Worm (Caenorhabditis elegans) whole organism, L2 larva: ENCODE data around the gene cyb-1.
A peak's percentile ranks its signal among the peaks of the same experiment; 100 is the strongest.

Experiments used
- R02D3.7 ChIP-seq: fragments of 150-350 bp; optimal IDR thresholded peaks from 2 replicates; lab custom pipeline; 2014; ENCODE audit warnings: missing biosample characterization, missing genetic modification characterization
- Y55F3AM.14 ChIP-seq: fragments of 200-800 bp; sonication (Bioruptor generic); optimal IDR thresholded peaks from 2 replicates; lab custom pipeline; 2018; ENCODE audit warnings: mild to moderate bottlenecking, missing genetic modification characterization, missing compliant biosample characterization
- ZK546.5 ChIP-seq: sonication (generic microtip); optimal IDR thresholded peaks from 2 replicates; lab custom pipeline; 2017; ENCODE audit warnings: missing biosample characterization, missing genetic modification characterization
- alr-1 ChIP-seq: fragments of 150-350 bp; optimal IDR thresholded peaks from 2 replicates; lab custom pipeline; 2014; ENCODE audit warnings: missing biosample characterization, missing genetic modification characterization
- aly-2 ChIP-seq: fragments of 150-350 bp; optimal IDR thresholded peaks from 2 replicates; lab custom pipeline; 2014; ENCODE audit warnings: missing biosample characterization, missing genetic modification characterization
- ama-1 ChIP-seq: fragments of 150-350 bp; optimal IDR thresholded peaks from 2 replicates; lab custom pipeline; 2018; ENCODE audit warnings: inconsistent platforms
- ceh-82 ChIP-seq: fragments of 150-350 bp; optimal IDR thresholded peaks from 2 replicates; lab custom pipeline; 2014; ENCODE audit warnings: missing biosample characterization, missing genetic modification characterization
- crh-2 ChIP-seq: sonication (generic microtip); optimal IDR thresholded peaks from 2 replicates; lab custom pipeline; 2017; ENCODE audit warnings: missing biosample characterization, missing genetic modification characterization
- egl-27 ChIP-seq: sonication (generic microtip); optimal IDR thresholded peaks from 3 replicates; lab custom pipeline; 2017; ENCODE audit warnings: missing biosample characterization, missing genetic modification reagents, missing genetic modification characterization
- elt-1 ChIP-seq: fragments of 150-350 bp; optimal IDR thresholded peaks from 2 replicates; lab custom pipeline; 2014; ENCODE audit warnings: missing biosample characterization, missing genetic modification characterization
- fos-1 ChIP-seq: fragments of 150-350 bp; optimal IDR thresholded peaks from 2 replicates; lab custom pipeline; 2014; ENCODE audit warnings: missing biosample characterization, missing genetic modification characterization
- lin-11 ChIP-seq: fragments of 150-350 bp; sonication (generic microtip); optimal IDR thresholded peaks from 2 replicates; lab custom pipeline; 2014; ENCODE audit warnings: missing biosample characterization, missing genetic modification characterization, inconsistent platforms, mixed read lengths
- lin-13 ChIP-seq: fragments of 150-350 bp; optimal IDR thresholded peaks from 2 replicates; lab custom pipeline; 2014; ENCODE audit warnings: missing biosample characterization, missing genetic modification reagents, missing genetic modification characterization
- lin-39 ChIP-seq: fragments of 150-350 bp; optimal IDR thresholded peaks from 2 replicates; lab custom pipeline; 2014; ENCODE audit warnings: missing biosample characterization, missing genetic modification reagents, missing genetic modification characterization
- lsy-2 ChIP-seq, 2 experiments: fragments of 150-350 bp in 1 of 2; sonication (generic microtip) in 1 of 2; optimal IDR thresholded peaks; 2 replicates each; lab custom pipeline; 2014 to 2017; ENCODE audit warnings: missing biosample characterization in 2 of 2, missing genetic modification characterization in 2 of 2
- mab-5 ChIP-seq: fragments of 150-350 bp; optimal IDR thresholded peaks from 2 replicates; lab custom pipeline; 2014; ENCODE audit warnings: missing biosample characterization, missing genetic modification characterization
- nhr-10 ChIP-seq: sonication (generic microtip); optimal IDR thresholded peaks from 2 replicates; lab custom pipeline; 2017; ENCODE audit warnings: missing biosample characterization, missing genetic modification characterization
- nhr-11 ChIP-seq: fragments of 150-350 bp; optimal IDR thresholded peaks from 2 replicates; lab custom pipeline; 2014; ENCODE audit warnings: missing biosample characterization, missing genetic modification characterization
- nhr-12 ChIP-seq: fragments of 150-350 bp; optimal IDR thresholded peaks from 2 replicates; lab custom pipeline; 2014; ENCODE audit warnings: missing biosample characterization, missing genetic modification characterization
- nhr-129 ChIP-seq: fragments of 150-350 bp; optimal IDR thresholded peaks from 2 replicates; lab custom pipeline; 2014; ENCODE audit warnings: missing biosample characterization, missing genetic modification characterization
- nhr-6 ChIP-seq: fragments of 150-350 bp; optimal IDR thresholded peaks from 2 replicates; lab custom pipeline; 2014; ENCODE audit warnings: missing biosample characterization, missing genetic modification characterization
- nhr-77 ChIP-seq: fragments of 150-350 bp; optimal IDR thresholded peaks from 2 replicates; lab custom pipeline; 2014; ENCODE audit warnings: missing biosample characterization, missing genetic modification characterization
- peb-1 ChIP-seq: fragments of 150-350 bp; optimal IDR thresholded peaks from 2 replicates; lab custom pipeline; 2014; ENCODE audit warnings: missing biosample characterization, missing genetic modification characterization
- sem-4 ChIP-seq: fragments of 150-350 bp; optimal IDR thresholded peaks from 2 replicates; lab custom pipeline; 2014; ENCODE audit warnings: missing biosample characterization, missing genetic modification reagents, missing genetic modification characterization
- skn-1 ChIP-seq: sonication (generic microtip); optimal IDR thresholded peaks from 2 replicates; lab custom pipeline; 2017; ENCODE audit warnings: missing biosample characterization, missing genetic modification characterization
- sma-9 ChIP-seq, 2 experiments: fragments of 150-350 bp in 1 of 2; sonication (generic microtip) in 1 of 2; optimal IDR thresholded peaks; 2 replicates each; lab custom pipeline; 2014 to 2016; ENCODE audit warnings: missing genetic modification characterization in 2 of 2, mild to moderate bottlenecking in 1 of 2, missing biosample characterization in 1 of 2, missing compliant biosample characterization in 1 of 2, missing genetic modification reagents in 1 of 2, moderate library complexity in 1 of 2
- snpc-4 ChIP-seq: fragments of 150-350 bp; optimal IDR thresholded peaks from 2 replicates; lab custom pipeline; 2014; ENCODE audit warnings: missing biosample characterization, missing genetic modification characterization
- unc-39 ChIP-seq: fragments of 150-350 bp; optimal IDR thresholded peaks from 2 replicates; lab custom pipeline; 2014; ENCODE audit warnings: missing biosample characterization, missing genetic modification characterization
- unc-62 ChIP-seq: fragments of 150-350 bp; optimal IDR thresholded peaks from 2 replicates; lab custom pipeline; 2014; ENCODE audit warnings: missing biosample characterization, missing genetic modification reagents, missing genetic modification characterization
- zag-1 ChIP-seq: fragments of 150-350 bp; optimal IDR thresholded peaks from 2 replicates; lab custom pipeline; 2014; ENCODE audit warnings: missing biosample characterization, missing genetic modification characterization
- ztf-1 ChIP-seq: fragments of 200-800 bp; sonication (Bioruptor generic); conservative IDR thresholded peaks from 2 replicates; pipeline ENCODE4 v1.3.6; 2022; ENCODE audit warnings: missing genetic modification characterization, missing compliant biosample characterization
- ztf-11 ChIP-seq: sonication (generic microtip); optimal IDR thresholded peaks from 2 replicates; lab custom pipeline; 2017; ENCODE audit warnings: missing biosample characterization, missing genetic modification characterization
- ztf-4 ChIP-seq: fragments of 150-350 bp; optimal IDR thresholded peaks from 2 replicates; lab custom pipeline; 2014; ENCODE audit warnings: missing biosample characterization, missing genetic modification characterization

Gene cyb-1

ce11 chrIV:10697022-10697979 lies 37.7 kb upstream of the cyb-1 start, which contains the start of gene allo-1 (continued):
- TF ChIP-seq mab-5 (tag; lab: Kevin White, UChicago) (peak; percentile 0), fos-1 (tag; lab: Kevin White, UChicago) (peak; percentile 95), aly-2 (tag; lab: Kevin White, UChicago) (no peak), nhr-129 (tag; lab: Kevin White, UChicago) (peak; percentile 96), lsy-2 (tag; optimal IDR thresholded peaks at IDR 0.05; lab: Kevin White, UChicago) (peak in 1 of 2 experiments; percentile 75), sma-9 (GFP tag; optimal IDR thresholded peaks at IDR 0.05; lab: Kevin White, UChicago) (peak; percentile 92), sma-9 (tag; optimal IDR thresholded peaks at IDR 0.05; lab: Kevin White, UChicago) (no peak), lin-11 (tag; lab: Kevin White, UChicago) (no peak), nhr-77 (no peak), unc-39 (tag; lab: Kevin White, UChicago) (no peak), snpc-4 (tag; lab: Kevin White, UChicago) (no peak), peb-1 (tag; lab: Kevin White, UChicago) (no peak), nhr-11 (tag; lab: Kevin White, UChicago) (no peak), elt-1 (tag; lab: Kevin White, UChicago) (no peak), nhr-6 (tag; lab: Kevin White, UChicago) (peak; percentile 46), egl-27 (tag; lab: Kevin White, UChicago) (no peak), ztf-4 (tag; lab: Kevin White, UChicago) (peak; percentile 32), lin-13 (GFP tag; lab: Kevin White, UChicago) (no peak), crh-2 (tag; lab: Kevin White, UChicago) (peak; percentile 68), ceh-82 (tag; lab: Kevin White, UChicago) (no peak), nhr-10 (tag; lab: Kevin White, UChicago) (no peak)

ce11 chrIV:10698486-10698885 lies 36.5 kb upstream of the cyb-1 start:
- TF ChIP-seq R02D3.7 (tag; lab: Kevin White, UChicago) (no peak), fos-1 (tag; lab: Kevin White, UChicago) (no peak), mab-5 (tag; lab: Kevin White, UChicago) (no peak), unc-62 (GFP tag; lab: Kevin White, UChicago) (no peak), nhr-10 (tag; lab: Kevin White, UChicago) (no peak), nhr-129 (tag; lab: Kevin White, UChicago) (no peak), ztf-11 (tag; lab: Kevin White, UChicago) (no peak), nhr-12 (tag; lab: Kevin White, UChicago) (no peak)

ce11 chrIV:10699000-10699399 lies 36.0 kb upstream of the cyb-1 start:
- no peak for TF ChIP-seq nhr-10 (tag; lab: Kevin White, UChicago)
- no peak for TF ChIP-seq ztf-1 (GFP tag; lab: Robert Waterston, UW)
- no peak for TF ChIP-seq alr-1 (tag; lab: Kevin White, UChicago)
- no peak for TF ChIP-seq sem-4 (tag; lab: Kevin White, UChicago)
- no peak for TF ChIP-seq egl-27 (tag; lab: Kevin White, UChicago)
- no peak for TF ChIP-seq lin-11 (tag; lab: Kevin White, UChicago)
- TF ChIP-seq nhr-12 (tag; lab: Kevin White, UChicago): no peak
- no peak for TF ChIP-seq unc-39 (tag; lab: Kevin White, UChicago)
- no peak for TF ChIP-seq ZK546.5
- no peak for TF ChIP-seq zag-1
- TF ChIP-seq Y55F3AM.14: no peak

ce11 chrIV:10699660-10700059 lies 35.4 kb upstream of the cyb-1 start, which contains the start of gene R102.11:
Gene R102.11 (minus strand): TSS chrIV:10699760.
- TF ChIP-seq zag-1: no peak
- no peak for TF ChIP-seq sem-4 (tag; lab: Kevin White, UChicago)
- TF ChIP-seq lin-39: no peak
- no peak for TF ChIP-seq skn-1 (tag; lab: Kevin White, UChicago)
- TF ChIP-seq ztf-11 (tag; lab: Kevin White, UChicago): no peak
- TF ChIP-seq ama-1: no peak
- TF ChIP-seq lsy-2 (tag; optimal IDR thresholded peaks at IDR 0.05; lab: Kevin White, UChicago): no peak
- TF ChIP-seq lin-13 (GFP tag; lab: Kevin White, UChicago): no peak
